Worm (Caenorhabditis elegans) whole organism, young adult: ENCODE measurements around the gene bus-1.

Experiments
- B0035.1 ChIP-seq: sonication (generic microtip); optimal IDR thresholded peaks from 2 replicates; lab custom pipeline; 2016; ENCODE audit warnings: missing genetic modification characterization, mild to moderate bottlenecking, missing compliant biosample characterization, missing genotype, missing genetic modification reagents
- C06A6.2 ChIP-seq: fragments of 200-800 bp; sonication (Bioruptor generic); conservative IDR thresholded peaks from 2 replicates; pipeline ENCODE4 v1.3.6; 2022; ENCODE audit warnings: missing genetic modification characterization, missing compliant biosample characterization
- D2030.7 ChIP-seq: fragments of 200-800 bp; sonication (Bioruptor generic); IDR thresholded peaks from 2 replicates; pipeline ENCODE4 v1.3.6; 2022; ENCODE audit warnings: missing genetic modification reagents, missing genetic modification characterization, missing compliant biosample characterization
- F39B2.1 ChIP-seq: fragments of 200-800 bp; sonication (Bioruptor generic); IDR thresholded peaks from 2 replicates; pipeline ENCODE4 v1.3.6; 2022; ENCODE audit warnings: missing genetic modification reagents, missing genetic modification characterization, missing compliant biosample characterization
- F49E8.2 ChIP-seq: sonication (generic microtip); optimal IDR thresholded peaks from 3 replicates; lab custom pipeline; 2017; ENCODE audit warnings: missing genetic modification characterization, mild to moderate bottlenecking, missing compliant biosample characterization, antibody characterized with exemption, moderate library complexity; ENCODE audit not compliant: insufficient read depth
- F52B5.7 ChIP-seq: sonication (generic microtip); optimal IDR thresholded peaks from 2 replicates; lab custom pipeline; 2016; ENCODE audit warnings: mild to moderate bottlenecking, missing genetic modification characterization, missing compliant biosample characterization
- F57A8.1 ChIP-seq: fragments of 200-800 bp; sonication (Bioruptor generic); optimal IDR thresholded peaks from 2 replicates; lab custom pipeline; 2018; ENCODE audit warnings: mild to moderate bottlenecking, missing genetic modification characterization, moderate library complexity, missing compliant biosample characterization
- Y67H2A.10 ChIP-seq: fragments of 200-800 bp; sonication (Bioruptor generic); conservative IDR thresholded peaks from 2 replicates; pipeline ENCODE4 v1.3.6; 2022; ENCODE audit warnings: missing genetic modification reagents, missing genetic modification characterization, missing compliant biosample characterization
- Y79H2A.3 ChIP-seq: fragments of 200-800 bp; sonication (Bioruptor generic); conservative IDR thresholded peaks from 2 replicates; pipeline ENCODE4 v1.3.6; 2022; ENCODE audit warnings: missing genetic modification reagents, missing genetic modification characterization, missing compliant biosample characterization
- akir-1 ChIP-seq: fragments of 200-800 bp; sonication (Bioruptor generic); optimal IDR thresholded peaks from 2 replicates; lab custom pipeline; 2018; ENCODE audit warnings: mild to moderate bottlenecking, missing genetic modification characterization, moderate library complexity, missing compliant biosample characterization
- athp-1 ChIP-seq: sonication (generic microtip); optimal IDR thresholded peaks from 2 replicates; lab custom pipeline; 2017; ENCODE audit warnings: mild to moderate bottlenecking, missing genetic modification characterization, missing compliant biosample characterization
- attf-3 ChIP-seq: fragments of 200-800 bp; sonication (Bioruptor generic); conservative IDR thresholded peaks from 2 replicates; pipeline ENCODE4 v1.3.6; 2022; ENCODE audit warnings: missing genetic modification reagents, missing genetic modification characterization, missing compliant biosample characterization
- attf-5 ChIP-seq: fragments of 200-800 bp; sonication (Bioruptor generic); optimal IDR thresholded peaks from 2 replicates; lab custom pipeline; 2018; ENCODE audit warnings: mild to moderate bottlenecking, missing genetic modification characterization, missing compliant biosample characterization
- bed-1 ChIP-seq: fragments of 200-800 bp; sonication (Bioruptor generic); IDR thresholded peaks from 2 replicates; pipeline ENCODE4 v1.3.6; 2022; ENCODE audit warnings: missing genetic modification reagents, missing genetic modification characterization, missing compliant biosample characterization
- cebp-1 ChIP-seq, 2 experiments: fragments of 200-800 bp in 1 of 2; sonication (Bioruptor generic) in 1 of 2; sonication (generic microtip) in 1 of 2; IDR thresholded peaks in 1 of 2; optimal IDR thresholded peaks in 1 of 2; 2 replicates each; pipeline versions ENCODE4 v1.3.6 to Lab custom; 2017 to 2022; ENCODE audit warnings: missing compliant biosample characterization in 2 of 2, missing genetic modification characterization in 2 of 2, mild to moderate bottlenecking in 1 of 2, missing genetic modification reagents in 1 of 2, moderate library complexity in 1 of 2
- ceh-40 ChIP-seq: fragments of 200-800 bp; sonication (Bioruptor generic); IDR thresholded peaks from 2 replicates; pipeline ENCODE4 v1.3.6; 2022; ENCODE audit warnings: missing genetic modification characterization, missing compliant biosample characterization
- dox-1 ChIP-seq: fragments of 200-800 bp; sonication (Bioruptor generic); IDR thresholded peaks from 2 replicates; pipeline ENCODE4 v1.3.6; 2022; ENCODE audit warnings: missing genetic modification reagents, missing genetic modification characterization, missing compliant biosample characterization
- egl-18 ChIP-seq: fragments of 200-800 bp; sonication (Bioruptor generic); IDR thresholded peaks from 2 replicates; pipeline ENCODE4 v1.3.6; 2022; ENCODE audit warnings: missing genetic modification reagents, missing genetic modification characterization, missing compliant biosample characterization
- egl-44 ChIP-seq: fragments of 200-800 bp; sonication (Bioruptor generic); IDR thresholded peaks from 2 replicates; pipeline ENCODE4 v1.3.6; 2022; ENCODE audit warnings: missing genetic modification reagents, missing genetic modification characterization, missing compliant biosample characterization
- him-1 ChIP-seq: sonication (generic microtip); optimal IDR thresholded peaks from 2 replicates; lab custom pipeline; 2016; ENCODE audit warnings: missing genotype, missing genetic modification reagents, missing genetic modification characterization, missing compliant biosample characterization
- hlh-12 ChIP-seq: sonication (generic microtip); optimal IDR thresholded peaks from 2 replicates; lab custom pipeline; 2016; ENCODE audit warnings: missing genetic modification characterization, missing compliant biosample characterization
- hlh-26 ChIP-seq: fragments of 200-800 bp; sonication (Bioruptor generic); conservative IDR thresholded peaks from 2 replicates; pipeline ENCODE4 v1.3.6; 2022; ENCODE audit warnings: missing genetic modification reagents, missing genetic modification characterization, missing compliant biosample characterization
- hmg-20 ChIP-seq: fragments of 200-800 bp; sonication (Bioruptor generic); IDR thresholded peaks from 2 replicates; pipeline ENCODE4 v1.3.6; 2022; ENCODE audit warnings: missing genetic modification reagents, missing genetic modification characterization, missing compliant biosample characterization
- hsf-1 ChIP-seq: fragments of 200-800 bp; sonication (Bioruptor generic); IDR thresholded peaks from 2 replicates; pipeline ENCODE4 v1.3.6; 2022; ENCODE audit warnings: missing genetic modification reagents, missing genetic modification characterization, missing compliant biosample characterization
- let-607 ChIP-seq, 2 experiments: fragments of 200-800 bp in 1 of 2; sonication (Bioruptor generic) in 1 of 2; sonication (generic microtip) in 1 of 2; optimal IDR thresholded peaks; 2 replicates each; lab custom pipeline; 2016 to 2018; ENCODE audit warnings: mild to moderate bottlenecking in 2 of 2, missing compliant biosample characterization in 2 of 2, missing genetic modification characterization in 2 of 2, moderate library complexity in 2 of 2, missing genotype in 1 of 2
- lin-40 ChIP-seq: sonication (generic microtip); optimal IDR thresholded peaks from 2 replicates; lab custom pipeline; 2016; ENCODE audit warnings: missing genetic modification characterization, mild to moderate bottlenecking, missing compliant biosample characterization, missing genotype, missing genetic modification reagents
- mcd-1 ChIP-seq: fragments of 200-800 bp; sonication (Bioruptor generic); IDR thresholded peaks from 2 replicates; pipeline ENCODE4 v1.3.6; 2022; ENCODE audit warnings: missing genetic modification reagents, missing genetic modification characterization, missing compliant biosample characterization
- mxl-1 ChIP-seq: sonication (generic microtip); optimal IDR thresholded peaks from 2 replicates; lab custom pipeline; 2016; ENCODE audit warnings: missing genetic modification characterization, missing compliant biosample characterization
- nfya-2 ChIP-seq: fragments of 200-800 bp; sonication (Bioruptor generic); IDR thresholded peaks from 2 replicates; pipeline ENCODE4 v1.3.6; 2022; ENCODE audit warnings: missing genetic modification reagents, missing genetic modification characterization, missing compliant biosample characterization
- nfyb-1 ChIP-seq: fragments of 200-800 bp; sonication (Bioruptor generic); IDR thresholded peaks from 2 replicates; pipeline ENCODE4 v1.3.6; 2022; ENCODE audit warnings: missing genetic modification reagents, missing genetic modification characterization, missing compliant biosample characterization
- rcor-1 ChIP-seq: fragments of 200-800 bp; sonication (Bioruptor generic); IDR thresholded peaks from 2 replicates; pipeline ENCODE4 v1.3.6; 2022; ENCODE audit warnings: missing genetic modification reagents, missing genetic modification characterization, missing compliant biosample characterization
- rpc-1 ChIP-seq, 2 experiments: fragments of 150-350 bp in 1 of 2; sonication (generic microtip) in 1 of 2; optimal IDR thresholded peaks; 2 replicates each; lab custom pipeline; 2014 to 2018; ENCODE audit warnings: missing biosample characterization in 1 of 2, missing genetic modification characterization in 1 of 2, missing genetic modification reagents in 1 of 2, missing genotype in 1 of 2
- sdz-38 ChIP-seq: sonication (generic microtip); optimal IDR thresholded peaks from 2 replicates; lab custom pipeline; 2016; ENCODE audit warnings: missing genotype, missing genetic modification characterization, missing compliant biosample characterization
- sea-2 ChIP-seq: fragments of 200-800 bp; sonication (Bioruptor generic); IDR thresholded peaks from 2 replicates; pipeline ENCODE4 v1.3.6; 2022; ENCODE audit warnings: missing genetic modification characterization, missing compliant biosample characterization
- snpc-1.1 ChIP-seq: sonication (generic microtip); optimal IDR thresholded peaks from 2 replicates; lab custom pipeline; 2017; ENCODE audit warnings: missing genetic modification characterization, mild to moderate bottlenecking, missing compliant biosample characterization, antibody characterized with exemption, moderate library complexity, missing genotype, missing genetic modification reagents; ENCODE audit not compliant: insufficient read depth
- snpc-3.4 ChIP-seq: sonication (generic microtip); optimal IDR thresholded peaks from 2 replicates; lab custom pipeline; 2017; ENCODE audit warnings: missing genetic modification characterization, mild to moderate bottlenecking, missing compliant biosample characterization, antibody characterized with exemption, moderate library complexity, missing genotype, missing genetic modification reagents
- tbp1 ChIP-seq: fragments of 200-800 bp; sonication (Bioruptor generic); optimal IDR thresholded peaks from 2 replicates; lab custom pipeline; 2018; ENCODE audit warnings: mild to moderate bottlenecking, missing genetic modification characterization, missing compliant biosample characterization
- unc-62 ChIP-seq: fragments of 150-350 bp; optimal IDR thresholded peaks from 2 replicates; lab custom pipeline; 2014; ENCODE audit warnings: missing biosample characterization, missing genetic modification reagents, missing genetic modification characterization
- xnd-1 ChIP-seq: sonication (generic microtip); optimal IDR thresholded peaks from 2 replicates; lab custom pipeline; 2016; ENCODE audit warnings: missing genotype, missing genetic modification reagents, missing genetic modification characterization, missing compliant biosample characterization
- ztf-26 ChIP-seq: sonication (generic microtip); optimal IDR thresholded peaks from 2 replicates; lab custom pipeline; 2017; ENCODE audit warnings: missing genetic modification characterization, missing compliant biosample characterization

bus-1 gene

DNA sequence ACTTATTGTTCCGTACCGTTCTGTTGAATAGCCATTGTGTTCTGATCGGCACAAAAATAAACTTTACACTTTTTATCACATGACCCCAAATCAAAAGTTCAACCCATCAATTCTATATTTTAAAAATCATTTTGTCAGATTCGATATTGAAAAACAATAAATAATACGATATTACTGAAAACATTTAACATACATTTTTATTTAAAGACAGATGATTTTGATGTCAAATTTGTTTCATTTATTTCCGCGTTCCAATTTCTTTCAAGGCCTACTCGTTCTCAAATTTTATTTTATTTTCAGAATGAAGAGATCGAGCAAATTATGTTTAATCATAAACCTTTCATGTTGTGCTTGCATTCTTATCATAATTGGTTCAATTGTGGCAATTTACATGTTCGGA is 29.8 kb downstream of the bus-1 start, which contains the start of gene F59E11.5:
Gene F59E11.5, plus strand, starts transcription at position 301 of the 400 bp plus-strand sequence.
- no peak for TF ChIP-seq nfyb-1
- no peak for TF ChIP-seq lin-40 (tag; lab: Kevin White, UChicago)

DNA sequence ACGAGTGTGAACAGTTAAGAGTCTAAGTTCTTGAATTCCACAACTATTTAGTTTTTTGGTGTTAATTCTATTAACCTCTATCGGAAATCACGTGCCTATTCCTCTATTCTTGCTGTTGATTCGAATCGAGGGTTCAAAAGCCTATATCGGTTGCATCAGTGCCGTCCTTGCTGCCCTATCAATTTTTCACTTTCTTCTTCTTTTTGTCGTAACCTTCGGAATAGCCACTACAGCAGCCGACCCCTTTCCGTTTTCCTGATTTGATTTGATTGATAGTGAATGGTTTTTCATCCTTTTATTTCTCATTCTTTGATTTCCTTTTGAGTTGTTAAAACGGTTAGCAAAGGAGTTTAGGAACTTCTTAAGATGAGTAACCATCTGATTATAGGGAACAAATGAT is 30.3 kb downstream of the bus-1 start:
- no peak for TF ChIP-seq bed-1
- TF ChIP-seq F39B2.1 (GFP tag; lab: Robert Waterston, UW): no peak
- no peak for TF ChIP-seq attf-5 (GFP tag; lab: Kevin White, UChicago)
- no peak for TF ChIP-seq Y79H2A.3 (GFP tag; lab: Robert Waterston, UW)
- no peak for TF ChIP-seq athp-1 (tag; lab: Kevin White, UChicago)
- TF ChIP-seq rpc-1 (optimal IDR thresholded peaks at IDR 0.05; lab: Kevin White, UChicago): no peak
- TF ChIP-seq rpc-1 (tag; optimal IDR thresholded peaks at IDR 0.05; lab: Kevin White, UChicago): no peak
- TF ChIP-seq ceh-40 (GFP tag; lab: Robert Waterston, UW): no peak
- TF ChIP-seq F49E8.2 (tag; lab: Kevin White, UChicago): no peak
- TF ChIP-seq attf-3 (GFP tag; lab: Robert Waterston, UW): no peak
- TF ChIP-seq D2030.7 (GFP tag; lab: Robert Waterston, UW): no peak
- no peak for TF ChIP-seq rcor-1 (GFP tag; lab: Robert Waterston, UW)
- no peak for TF ChIP-seq F52B5.7 (tag; lab: Kevin White, UChicago)
- TF ChIP-seq egl-44 (GFP tag; lab: Robert Waterston, UW): no peak
- no peak for TF ChIP-seq sdz-38
- no peak for TF ChIP-seq snpc-1.1 (tag; lab: Kevin White, UChicago)
- TF ChIP-seq hsf-1: no peak
- TF ChIP-seq egl-18 (GFP tag; lab: Robert Waterston, UW): no peak

DNA sequence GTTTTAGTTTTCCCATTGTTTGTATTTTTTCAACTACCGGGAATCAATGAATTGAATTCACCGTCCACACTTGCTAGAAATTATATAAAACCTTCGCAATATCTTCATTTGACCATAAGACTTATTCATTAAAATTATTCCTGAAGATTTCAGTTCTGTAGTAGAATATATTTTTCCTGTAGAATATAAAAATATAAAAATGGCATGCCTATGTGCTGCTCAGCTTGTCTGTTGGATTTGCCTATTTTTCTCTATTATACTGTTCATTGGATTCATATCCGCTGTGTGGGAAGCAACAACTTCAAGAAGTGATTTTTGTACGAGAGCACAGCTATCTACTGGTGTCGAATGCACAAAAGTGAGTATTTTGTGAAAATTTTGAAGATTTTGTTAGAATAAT is 32.9 kb downstream of the bus-1 start, which contains the start of gene F59E11.6:
Gene F59E11.6, plus strand, starts transcription at position 111 of the 400 bp plus-strand sequence.
- TF ChIP-seq rcor-1 (GFP tag; lab: Robert Waterston, UW) (no peak), nfyb-1 (no peak), him-1 (tag; lab: Kevin White, UChicago) (no peak), attf-3 (GFP tag; lab: Robert Waterston, UW) (no peak), hlh-12 (tag; lab: Kevin White, UChicago) (no peak)

DNA sequence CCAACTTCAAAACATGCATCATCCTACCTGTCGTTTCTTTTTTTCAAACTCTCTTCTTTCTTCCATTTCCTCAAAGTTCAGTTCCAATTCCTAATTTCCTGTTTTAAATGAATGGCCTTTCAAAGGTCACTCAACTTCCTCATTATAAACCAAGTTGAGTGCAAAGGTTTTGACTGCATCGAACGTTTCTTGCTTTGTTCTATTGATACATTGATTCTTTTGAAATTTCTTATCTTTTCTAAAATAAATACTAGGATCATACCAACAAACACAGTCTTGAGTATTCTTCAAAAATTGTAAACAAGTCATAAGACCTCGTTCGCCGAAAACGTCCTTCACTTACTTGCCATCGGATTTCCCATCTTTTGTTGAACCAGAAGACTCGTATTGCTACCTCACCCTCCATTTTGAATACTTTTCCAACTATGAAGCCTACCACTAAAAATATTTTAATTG is 34.4 kb downstream of the bus-1 start, which contains the start of gene F59E11.7:
Gene F59E11.7, plus strand, starts transcription at position 51 of the 456 bp plus-strand sequence.
- TF ChIP-seq C06A6.2 (no peak), snpc-3.4 (no peak), hlh-26 (GFP tag; lab: Robert Waterston, UW) (no peak), tbp1 (GFP tag; lab: Kevin White, UChicago) (no peak), F57A8.1 (GFP tag; lab: Kevin White, UChicago) (no peak), mxl-1 (tag; lab: Kevin White, UChicago) (no peak), akir-1 (no peak), cebp-1 (GFP tag; IDR thresholded peaks at IDR 0.05; lab: Robert Waterston, UW) (no peak), cebp-1 (tag; optimal IDR thresholded peaks at IDR 0.05; lab: Kevin White, UChicago) (no peak), mcd-1 (GFP tag; lab: Robert Waterston, UW) (no peak), dox-1 (no peak), let-607 (tag; optimal IDR thresholded peaks at IDR 0.05; lab: Kevin White, UChicago) (no peak), xnd-1 (tag; lab: Kevin White, UChicago) (no peak), B0035.1 (tag; lab: Kevin White, UChicago) (no peak), hmg-20 (GFP tag; lab: Robert Waterston, UW) (no peak), ztf-26 (tag; lab: Kevin White, UChicago) (no peak), sea-2 (GFP tag; lab: Robert Waterston, UW) (no peak), Y67H2A.10 (GFP tag; lab: Robert Waterston, UW) (no peak), unc-62 (GFP tag; lab: Kevin White, UChicago) (no peak), nfya-2 (no peak)
